Worm (Caenorhabditis elegans) whole organism, late embryonic: ENCODE data around the gene appg-2.
A peak's percentile ranks its signal among the peaks of the same experiment; 100 is the strongest.

Experiments used
- C08G9.2 ChIP-seq: sonication (generic microtip); optimal IDR thresholded peaks from 2 replicates; lab custom pipeline; 2016; ENCODE audit warnings: mild to moderate bottlenecking, missing genetic modification characterization, moderate library complexity, missing compliant biosample characterization
- C38D4.7 ChIP-seq: fragments of 200-800 bp; sonication (Bioruptor generic); optimal IDR thresholded peaks from 2 replicates; lab custom pipeline; 2018; ENCODE audit warnings: mild to moderate bottlenecking, missing genetic modification characterization, moderate library complexity, missing compliant biosample characterization
- F13H6.1 ChIP-seq: sonication (generic microtip); optimal IDR thresholded peaks from 2 replicates; lab custom pipeline; 2016; ENCODE audit warnings: missing genetic modification characterization, missing compliant biosample characterization
- K02D7.2 ChIP-seq: sonication (generic microtip); optimal IDR thresholded peaks from 2 replicates; lab custom pipeline; 2017; ENCODE audit warnings: mild to moderate bottlenecking, missing genetic modification characterization, missing compliant biosample characterization
- T23F11.4 ChIP-seq: fragments of 200-800 bp; sonication (Bioruptor generic); optimal IDR thresholded peaks from 2 replicates; lab custom pipeline; 2018; ENCODE audit warnings: mild to moderate bottlenecking, missing genetic modification characterization, missing compliant biosample characterization
- Y22D7AL.16 ChIP-seq: sonication (generic microtip); optimal IDR thresholded peaks from 2 replicates; lab custom pipeline; 2016; ENCODE audit warnings: missing genetic modification characterization, missing compliant biosample characterization
- ceh-19 ChIP-seq: fragments of 200-800 bp; sonication (Bioruptor generic); optimal IDR thresholded peaks from 2 replicates; lab custom pipeline; 2018; ENCODE audit warnings: mild to moderate bottlenecking, missing genetic modification characterization, missing compliant biosample characterization
- ceh-30 ChIP-seq: fragments of 150-350 bp; optimal IDR thresholded peaks from 2 replicates; lab custom pipeline; 2014; ENCODE audit warnings: missing biosample characterization, missing genetic modification characterization
- ceh-48 ChIP-seq: sonication (generic microtip); optimal IDR thresholded peaks from 2 replicates; lab custom pipeline; 2016; ENCODE audit warnings: missing genetic modification characterization, inconsistent platforms, missing compliant biosample characterization
- che-1 ChIP-seq: sonication (generic microtip); optimal IDR thresholded peaks from 2 replicates; lab custom pipeline; 2016; ENCODE audit warnings: mild to moderate bottlenecking, missing genetic modification characterization, missing compliant biosample characterization
- dmd-4 ChIP-seq: sonication (generic microtip); optimal IDR thresholded peaks from 2 replicates; lab custom pipeline; 2016; ENCODE audit warnings: borderline replicate concordance, missing genetic modification characterization, missing compliant biosample characterization
- dve-1 ChIP-seq: sonication (generic microtip); optimal IDR thresholded peaks from 2 replicates; lab custom pipeline; 2017; ENCODE audit warnings: antibody characterized with exemption, mild to moderate bottlenecking, missing genetic modification characterization, missing compliant biosample characterization
- elt-4 ChIP-seq: sonication (generic microtip); optimal IDR thresholded peaks from 2 replicates; lab custom pipeline; 2016; ENCODE audit warnings: missing genetic modification characterization, missing compliant biosample characterization
- ets-4 ChIP-seq: sonication (generic microtip); optimal IDR thresholded peaks from 2 replicates; lab custom pipeline; 2016; ENCODE audit warnings: missing genetic modification characterization, missing compliant biosample characterization
- eyg-1 ChIP-seq: sonication (generic microtip); optimal IDR thresholded peaks from 2 replicates; lab custom pipeline; 2016; ENCODE audit warnings: missing genotype, missing genetic modification characterization, missing compliant biosample characterization
- fax-1 ChIP-seq: sonication (generic microtip); optimal IDR thresholded peaks from 2 replicates; lab custom pipeline; 2016; ENCODE audit warnings: missing genotype, missing genetic modification characterization, missing compliant biosample characterization
- fkh-10 ChIP-seq: fragments of 150-350 bp; optimal IDR thresholded peaks from 2 replicates; lab custom pipeline; 2014; ENCODE audit warnings: missing biosample characterization, missing genetic modification reagents, missing genetic modification characterization
- fkh-6 ChIP-seq: sonication (generic microtip); optimal IDR thresholded peaks from 2 replicates; lab custom pipeline; 2016; ENCODE audit warnings: missing genetic modification characterization, missing compliant biosample characterization
- gmeb-2 ChIP-seq: sonication (generic microtip); optimal IDR thresholded peaks from 2 replicates; lab custom pipeline; 2016; ENCODE audit warnings: missing genetic modification characterization, inconsistent platforms, missing compliant biosample characterization
- hlh-15 ChIP-seq: sonication (generic microtip); optimal IDR thresholded peaks from 2 replicates; lab custom pipeline; 2016; ENCODE audit warnings: missing genetic modification characterization, missing compliant biosample characterization
- hlh-30 ChIP-seq: sonication (generic microtip); optimal IDR thresholded peaks from 2 replicates; lab custom pipeline; 2017; ENCODE audit warnings: antibody characterized with exemption, missing genetic modification characterization, missing compliant biosample characterization; ENCODE audit not compliant: insufficient read depth
- hlh-6 ChIP-seq: sonication (generic microtip); optimal IDR thresholded peaks from 2 replicates; lab custom pipeline; 2016; ENCODE audit warnings: missing genotype, missing genetic modification characterization, missing compliant biosample characterization
- mec-3 ChIP-seq: sonication (generic microtip); optimal IDR thresholded peaks from 2 replicates; lab custom pipeline; 2016; ENCODE audit warnings: borderline replicate concordance, missing genetic modification characterization, missing compliant biosample characterization
- nfya-1 ChIP-seq: sonication (generic microtip); optimal IDR thresholded peaks from 2 replicates; lab custom pipeline; 2017; ENCODE audit warnings: missing genetic modification characterization, mild to moderate bottlenecking, missing compliant biosample characterization, antibody characterized with exemption, moderate library complexity
- nhr-11 ChIP-seq: fragments of 150-350 bp; optimal IDR thresholded peaks from 2 replicates; lab custom pipeline; 2014; ENCODE audit warnings: missing biosample characterization, missing genetic modification characterization
- odd-2 ChIP-seq: sonication (generic microtip); optimal IDR thresholded peaks from 2 replicates; lab custom pipeline; 2017; ENCODE audit warnings: antibody characterized with exemption, mild to moderate bottlenecking, missing genetic modification characterization, missing compliant biosample characterization
- pag-3 ChIP-seq: sonication (generic microtip); optimal IDR thresholded peaks from 2 replicates; lab custom pipeline; 2016; ENCODE audit warnings: missing compliant biosample characterization, missing genetic modification characterization, borderline replicate concordance
- pha-2 ChIP-seq: sonication (generic microtip); optimal IDR thresholded peaks from 2 replicates; lab custom pipeline; 2017; ENCODE audit warnings: mild to moderate bottlenecking, missing genetic modification characterization, missing compliant biosample characterization
- pha-4 ChIP-seq: fragments of 150-350 bp; optimal IDR thresholded peaks from 2 replicates; lab custom pipeline; 2018; ENCODE audit warnings: missing biosample characterization, missing genetic modification reagents, missing genetic modification characterization
- ref-2 ChIP-seq: sonication (generic microtip); optimal IDR thresholded peaks from 2 replicates; lab custom pipeline; 2016; ENCODE audit warnings: missing genetic modification characterization, missing compliant biosample characterization
- sdc-2 ChIP-seq: sonication (generic microtip); optimal IDR thresholded peaks from 2 replicates; lab custom pipeline; 2016; ENCODE audit warnings: missing genotype, missing genetic modification characterization, missing compliant biosample characterization
- sox-4 ChIP-seq: sonication (generic microtip); optimal IDR thresholded peaks from 2 replicates; lab custom pipeline; 2017; ENCODE audit warnings: mild to moderate bottlenecking, missing genetic modification characterization, inconsistent platforms, missing compliant biosample characterization
- syd-9 ChIP-seq: sonication (generic microtip); optimal IDR thresholded peaks from 2 replicates; lab custom pipeline; 2016; ENCODE audit warnings: mild to moderate bottlenecking, missing genetic modification characterization, moderate library complexity, missing compliant biosample characterization
- unc-42 ChIP-seq: sonication (generic microtip); optimal IDR thresholded peaks from 2 replicates; lab custom pipeline; 2016; ENCODE audit warnings: missing genotype, missing genetic modification characterization, missing compliant biosample characterization
- unc-55 ChIP-seq: sonication (generic microtip); optimal IDR thresholded peaks from 2 replicates; lab custom pipeline; 2017; ENCODE audit warnings: missing biosample characterization, missing genetic modification reagents, missing genetic modification characterization
- ztf-16 ChIP-seq: sonication (generic microtip); optimal IDR thresholded peaks from 2 replicates; lab custom pipeline; 2017; ENCODE audit warnings: missing genetic modification characterization, missing compliant biosample characterization

appg-2 gene

DNA sequence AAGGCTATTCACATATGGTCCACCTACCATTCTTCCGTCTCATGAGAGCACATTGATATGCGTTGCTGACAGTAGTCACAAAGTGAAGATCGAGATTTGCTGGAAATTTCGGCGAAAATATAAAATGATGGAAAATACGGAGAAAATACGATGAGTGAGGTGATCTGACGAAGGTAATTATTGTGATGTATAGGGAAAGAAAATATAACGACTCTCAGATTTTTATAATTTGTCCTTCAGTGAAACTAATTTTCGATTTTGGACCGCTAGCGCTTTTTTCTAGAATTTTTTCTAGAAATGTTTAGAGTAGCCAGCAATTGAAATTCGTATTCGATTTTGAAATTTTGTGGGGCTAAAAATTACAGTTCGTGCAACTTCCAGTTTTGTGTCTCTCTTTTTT, 28.3 kb downstream of the appg-2 start, which contains the start of gene F46C5.2:
F46C5.2 (minus strand) TSS at position 101 of the 400 bp plus-strand sequence.
- TF ChIP-seq ceh-19 (no peak), ref-2 (tag; lab: Kevin White, UChicago) (no peak), hlh-6 (tag; lab: Kevin White, UChicago) (no peak), elt-4 (tag; lab: Kevin White, UChicago) (no peak), dmd-4 (no peak), hlh-30 (no peak)
- TF ChIP-seq, all 69 proteins: peak for 0

DNA sequence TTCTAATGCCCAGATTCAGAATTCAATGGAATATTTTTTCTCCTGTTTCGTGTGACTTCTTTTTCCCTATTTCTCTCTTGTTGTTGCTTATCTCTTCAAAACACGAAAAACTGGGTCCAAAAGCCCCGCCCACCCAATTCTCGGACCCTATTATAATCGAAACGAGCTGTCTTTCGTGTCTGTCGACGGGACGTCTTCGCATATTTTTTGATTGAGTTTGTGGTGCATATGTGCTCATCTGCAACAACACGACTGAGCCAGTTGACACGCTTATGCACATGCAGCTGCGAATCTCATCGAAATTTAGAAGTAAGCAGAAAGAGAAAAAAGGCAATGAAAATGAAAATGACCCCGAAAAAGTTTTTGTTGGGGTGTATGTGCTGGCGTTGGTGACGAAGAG, 30.0 kb downstream of the appg-2 start:
- TF ChIP-seq unc-42 (tag; lab: Kevin White, UChicago): peak; percentile 63
- TF ChIP-seq nhr-11: no peak

ce11 chrII:8832941-8833340, 32.0 kb downstream of the appg-2 start:
- TF ChIP-seq C38D4.7 (GFP tag; lab: Kevin White, UChicago): no peak
- no peak for TF ChIP-seq ztf-16 (tag; lab: Kevin White, UChicago)
- TF ChIP-seq dve-1 (tag; lab: Kevin White, UChicago): no peak
- no peak for TF ChIP-seq fax-1 (tag; lab: Kevin White, UChicago)
- no peak for TF ChIP-seq C08G9.2 (tag; lab: Kevin White, UChicago)
- no peak for TF ChIP-seq sdc-2
- TF ChIP-seq syd-9 (tag; lab: Kevin White, UChicago): no peak
- TF ChIP-seq nfya-1: no peak
- no peak for TF ChIP-seq unc-55
- no peak for TF ChIP-seq hlh-15 (tag; lab: Kevin White, UChicago)
- TF ChIP-seq fkh-6 (tag; lab: Kevin White, UChicago): no peak
- TF ChIP-seq pha-2 (tag; lab: Kevin White, UChicago): no peak
- TF ChIP-seq nhr-11: no peak
- no peak for TF ChIP-seq ceh-48

ce11 chrII:8835857-8836256, 34.9 kb downstream of the appg-2 start, which contains the start of gene F46C5.4:
Gene F46C5.4 (plus strand): TSS chrII:8836078.
- TF ChIP-seq T23F11.4 (GFP tag; lab: Kevin White, UChicago) (no peak), eyg-1 (no peak), ceh-19 (no peak), ets-4 (tag; lab: Kevin White, UChicago) (no peak), unc-42 (tag; lab: Kevin White, UChicago) (peak; percentile 58), sdc-2 (no peak)

DNA sequence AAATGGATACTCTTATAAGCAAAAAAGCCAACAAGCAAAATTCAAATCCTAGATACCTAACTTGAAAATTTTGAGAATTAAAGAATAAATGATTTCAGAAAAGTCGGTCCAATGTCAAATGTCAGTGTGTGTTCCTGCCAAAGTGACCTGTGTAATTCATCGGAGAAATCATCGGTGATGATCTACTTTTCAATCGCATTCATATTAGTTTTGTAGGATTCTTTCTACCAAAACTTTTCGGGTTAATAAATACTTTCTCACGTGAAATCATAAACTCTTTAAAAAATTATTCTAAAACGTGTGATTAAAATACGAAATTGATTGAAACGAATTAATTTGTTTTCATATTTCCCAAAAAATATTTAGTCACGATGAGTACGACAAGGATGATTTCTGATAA, 38.1 kb downstream of the appg-2 start, which contains the start of gene F46C5.7:
F46C5.7 (plus strand) TSS at position 301 of the 400 bp plus-strand sequence.
- TF ChIP-seq che-1 (tag; lab: Kevin White, UChicago) (no peak), hlh-15 (tag; lab: Kevin White, UChicago) (no peak), Y22D7AL.16 (tag; lab: Kevin White, UChicago) (no peak), unc-42 (tag; lab: Kevin White, UChicago) (no peak), pha-2 (tag; lab: Kevin White, UChicago) (no peak), C08G9.2 (tag; lab: Kevin White, UChicago) (no peak), odd-2 (no peak), gmeb-2 (no peak), pag-3 (no peak), pha-4 (tag; lab: Kevin White, UChicago) (no peak), sox-4 (tag; lab: Kevin White, UChicago) (no peak), K02D7.2 (tag; lab: Kevin White, UChicago) (no peak), fkh-10 (GFP tag; lab: Kevin White, UChicago) (no peak), ceh-30 (no peak), eyg-1 (no peak), F13H6.1 (tag; lab: Kevin White, UChicago) (no peak), mec-3 (no peak)
